Worm (Caenorhabditis elegans) whole organism, L3 larva: Measurements from ENCODE around the gene xbx-3.

Experiments used
- ZK546.5 ChIP-seq: sonication (generic microtip); optimal IDR thresholded peaks from 2 replicates; lab custom pipeline; 2017; ENCODE audit warnings: missing biosample characterization, missing genetic modification characterization
- ama-1 ChIP-seq: fragments of 150-350 bp; optimal IDR thresholded peaks from 2 replicates; lab custom pipeline; 2018
- egl-27 ChIP-seq: sonication (generic microtip); optimal IDR thresholded peaks from 4 replicates; lab custom pipeline; 2017; ENCODE audit warnings: missing biosample characterization, missing genetic modification reagents, missing genetic modification characterization
- fkh-10 ChIP-seq: sonication (generic microtip); optimal IDR thresholded peaks from 2 replicates; lab custom pipeline; 2017; ENCODE audit warnings: missing biosample characterization, missing genetic modification reagents, missing genetic modification characterization
- lin-39 ChIP-seq: fragments of 150-350 bp; optimal IDR thresholded peaks from 2 replicates; lab custom pipeline; 2018; ENCODE audit warnings: missing biosample characterization, missing genetic modification reagents, missing genetic modification characterization
- nhr-11 ChIP-seq: fragments of 150-350 bp; optimal IDR thresholded peaks from 2 replicates; lab custom pipeline; 2014; ENCODE audit warnings: missing biosample characterization, missing genetic modification characterization
- nhr-25 ChIP-seq: sonication (generic microtip); optimal IDR thresholded peaks from 2 replicates; lab custom pipeline; 2017; ENCODE audit warnings: missing biosample characterization, missing genetic modification characterization
- nhr-28 ChIP-seq: fragments of 150-350 bp; optimal IDR thresholded peaks from 2 replicates; lab custom pipeline; 2014; ENCODE audit warnings: missing biosample characterization, missing genetic modification characterization
- nhr-76 ChIP-seq: fragments of 150-350 bp; sonication (generic microtip); optimal IDR thresholded peaks from 5 replicates; lab custom pipeline; 2014; ENCODE audit warnings: missing biosample characterization, missing genetic modification characterization
- sea-2 ChIP-seq: fragments of 150-350 bp; sonication (generic microtip); optimal IDR thresholded peaks from 4 replicates; lab custom pipeline; 2014; ENCODE audit warnings: missing biosample characterization, missing genetic modification reagents, missing genetic modification characterization
- skn-1 ChIP-seq: fragments of 150-350 bp; optimal IDR thresholded peaks from 2 replicates; lab custom pipeline; 2014; ENCODE audit warnings: missing biosample characterization, missing genetic modification characterization
- unc-62 ChIP-seq: fragments of 150-350 bp; sonication (generic microtip); optimal IDR thresholded peaks from 4 replicates; lab custom pipeline; 2014; ENCODE audit warnings: missing biosample characterization, missing genetic modification reagents, missing genetic modification characterization
- ztf-11 ChIP-seq: fragments of 150-350 bp; optimal IDR thresholded peaks from 2 replicates; lab custom pipeline; 2014; ENCODE audit warnings: missing biosample characterization, missing genetic modification characterization
- ztf-4 ChIP-seq: fragments of 150-350 bp; optimal IDR thresholded peaks from 2 replicates; lab custom pipeline; 2014; ENCODE audit warnings: missing biosample characterization, missing genetic modification characterization

ce11 chrIII:10078151-10078550 lies 42.4 kb downstream of the xbx-3 start, which contains the start of gene T16G12.9:
- TF ChIP-seq lin-39 (tag; lab: Kevin White, UChicago) (no peak), egl-27 (tag; lab: Kevin White, UChicago) (no peak), nhr-11 (tag; lab: Kevin White, UChicago) (no peak), unc-62 (GFP tag; lab: Kevin White, UChicago) (no peak), ztf-4 (no peak), sea-2 (no peak), ztf-11 (tag; lab: Kevin White, UChicago) (no peak), ZK546.5 (tag; lab: Kevin White, UChicago) (no peak), nhr-28 (no peak), nhr-25 (tag; lab: Kevin White, UChicago) (no peak), skn-1 (tag; lab: Kevin White, UChicago) (no peak), nhr-76 (tag; lab: Kevin White, UChicago) (no peak), fkh-10 (GFP tag; lab: Kevin White, UChicago) (no peak), ama-1 (lab: Kevin White, UChicago) (no peak)
